Fruit fly (Drosophila melanogaster) whole organism, pupa: Measurements from ENCODE around the gene Men-b.

ENCODE experiments used
- CG17806 ChIP-seq: fragments of 200-800 bp; sonication (Bioruptor generic); optimal IDR thresholded peaks from 2 replicates; lab custom pipeline; 2018; ENCODE audit warnings: missing biosample characterization, mild to moderate bottlenecking, missing genetic modification characterization, moderate library complexity
- D1 ChIP-seq: fragments of 200-800 bp; sonication (Bioruptor generic); optimal IDR thresholded peaks from 2 replicates; lab custom pipeline; 2018; ENCODE audit warnings: missing biosample characterization, mild to moderate bottlenecking, missing genetic modification characterization, moderate library complexity
- EcR ChIP-seq: fragments of 200-800 bp; sonication (Bioruptor generic); optimal IDR thresholded peaks from 3 replicates; lab custom pipeline; 2019; ENCODE audit warnings: missing biosample characterization, missing genetic modification characterization, mild to moderate bottlenecking, moderate library complexity, missing genetic modification reagents
- fd96Ca ChIP-seq: fragments of 200-800 bp; sonication (Bioruptor generic); IDR thresholded peaks from 3 replicates; pipeline ENCODE4 v1.3.6; 2022; ENCODE audit warnings: missing biosample characterization, missing genetic modification characterization
- gl ChIP-seq: fragments of 200-800 bp; sonication (Bioruptor generic); optimal IDR thresholded peaks from 2 replicates; lab custom pipeline; 2018; ENCODE audit warnings: missing biosample characterization, mild to moderate bottlenecking, missing genetic modification characterization

dm6 chr3R:27171153-27171552 is 19.7 kb downstream of the Men-b start:
- no peak for TF ChIP-seq EcR (GFP tag; lab: Kevin White, UChicago)
- TF ChIP-seq CG17806 (tag; lab: Kevin White, UChicago), result peak; percentile 59
- TF ChIP-seq gl (tag; lab: Kevin White, UChicago), result peak; percentile 31
- no peak for TF ChIP-seq D1
- TF ChIP-seq fd96Ca (GFP tag; lab: Robert Waterston, UW), result no peak
